Fruit fly (Drosophila melanogaster) whole organism, embryonic: Measurements from ENCODE around the gene CG4328.

ENCODE experiments used
- Atf-2 ChIP-seq: fragments of 200-800 bp; sonication (Bioruptor generic); optimal IDR thresholded peaks from 2 replicates; lab custom pipeline; 2016; ENCODE audit warnings: missing biosample characterization, missing genetic modification characterization
- CG1024 ChIP-seq: fragments of 200-800 bp; sonication (Bioruptor generic); IDR thresholded peaks from 2 replicates; pipeline ENCODE4 v1.3.6; 2022; ENCODE audit warnings: missing biosample characterization, missing genetic modification characterization
- CG10462 ChIP-seq: fragments of 200-800 bp; sonication (Bioruptor generic); optimal IDR thresholded peaks from 2 replicates; lab custom pipeline; 2016; ENCODE audit warnings: missing biosample characterization, missing genetic modification characterization
- CG11560 ChIP-seq: fragments of 200-800 bp; sonication (Bioruptor generic); IDR thresholded peaks from 3 replicates; pipeline ENCODE4 v1.3.6; 2022; ENCODE audit warnings: missing biosample characterization, missing genetic modification characterization
- CG11696 ChIP-seq: fragments of 200-800 bp; sonication (Bioruptor generic); IDR thresholded peaks from 2 replicates; pipeline ENCODE4 v1.3.6; 2022; ENCODE audit warnings: missing biosample characterization, missing genetic modification characterization
- CG12155 ChIP-seq: fragments of 200-800 bp; sonication (Bioruptor generic); optimal IDR thresholded peaks from 3 replicates; lab custom pipeline; 2016; ENCODE audit warnings: missing biosample characterization, missing genetic modification characterization
- CG13123 ChIP-seq: fragments of 200-800 bp; sonication (Bioruptor generic); optimal IDR thresholded peaks from 2 replicates; lab custom pipeline; 2016; ENCODE audit warnings: missing biosample characterization, missing genetic modification characterization
- CG13287 ChIP-seq: fragments of 200-800 bp; sonication (Bioruptor generic); IDR thresholded peaks from 2 replicates; pipeline ENCODE4 v1.3.6; 2022; ENCODE audit warnings: missing biosample characterization, missing genetic modification characterization; ENCODE audit not compliant: partially characterized antibody
- CG14965 ChIP-seq: fragments of 200-800 bp; sonication (Bioruptor generic); optimal IDR thresholded peaks from 2 replicates; lab custom pipeline; 2016; ENCODE audit warnings: missing biosample characterization, missing genetic modification characterization, borderline replicate concordance
- CG31388 ChIP-seq: fragments of 200-800 bp; sonication (Bioruptor generic); optimal IDR thresholded peaks from 2 replicates; lab custom pipeline; 2016; ENCODE audit warnings: missing biosample characterization, missing genetic modification characterization
- CG34224 ChIP-seq: fragments of 200-800 bp; sonication (Bioruptor generic); IDR thresholded peaks from 3 replicates; pipeline ENCODE4 v1.3.6; 2022; ENCODE audit warnings: missing biosample characterization, missing genetic modification characterization; ENCODE audit not compliant: partially characterized antibody
- CG3847 ChIP-seq: fragments of 200-800 bp; sonication (Bioruptor generic); IDR thresholded peaks from 2 replicates; pipeline ENCODE4 v1.3.6; 2022; ENCODE audit warnings: missing biosample characterization, missing genetic modification characterization
- CG3995 ChIP-seq: fragments of 200-800 bp; sonication (Bioruptor generic); optimal IDR thresholded peaks from 3 replicates; lab custom pipeline; 2016; ENCODE audit warnings: missing biosample characterization, missing genetic modification characterization
- CG6272 ChIP-seq: fragments of 200-800 bp; sonication (Bioruptor generic); IDR thresholded peaks from 2 replicates; pipeline ENCODE4 v1.3.6; 2022; ENCODE audit warnings: missing biosample characterization, missing genetic modification characterization
- CG6854 ChIP-seq: fragments of 200-800 bp; sonication (Bioruptor generic); optimal IDR thresholded peaks from 3 replicates; lab custom pipeline; 2017; ENCODE audit warnings: missing biosample characterization, mild to moderate bottlenecking, missing genetic modification characterization
- CG7987 ChIP-seq: fragments of 200-800 bp; sonication (Bioruptor generic); optimal IDR thresholded peaks from 2 replicates; lab custom pipeline; 2018; ENCODE audit warnings: missing biosample characterization, mild to moderate bottlenecking, missing genetic modification characterization, moderate library complexity
- CG8944 ChIP-seq: fragments of 200-800 bp; sonication (Bioruptor generic); optimal IDR thresholded peaks from 3 replicates; lab custom pipeline; 2016; ENCODE audit warnings: missing biosample characterization, missing genetic modification characterization
- CG9817 ChIP-seq: fragments of 200-800 bp; sonication (Bioruptor generic); optimal IDR thresholded peaks from 2 replicates; lab custom pipeline; 2018; ENCODE audit warnings: missing biosample characterization, mild to moderate bottlenecking, missing genetic modification characterization, moderate library complexity
- Camta ChIP-seq: fragments of 200-800 bp; sonication (Bioruptor generic); optimal IDR thresholded peaks from 2 replicates; lab custom pipeline; 2016; ENCODE audit warnings: missing biosample characterization, missing genetic modification characterization
- Dfd ChIP-seq, 2 experiments: fragments of >200 bp; optimal IDR thresholded peaks; 2 replicates each; lab custom pipeline; 2017; ENCODE audit warnings: missing biosample characterization in 2 of 2, missing genetic modification characterization in 2 of 2
- Dref ChIP-seq: fragments of 200-800 bp; sonication (Bioruptor generic); IDR thresholded peaks from 2 replicates; pipeline ENCODE4 v1.3.6; 2022; ENCODE audit warnings: missing biosample characterization, missing genetic modification characterization
- GATAe ChIP-seq: fragments of 200-800 bp; sonication (Bioruptor generic); conservative IDR thresholded peaks from 2 replicates; pipeline ENCODE4 v1.3.6; 2022; ENCODE audit warnings: missing biosample characterization, missing genetic modification characterization
- Hr3 ChIP-seq: fragments of 200-800 bp; sonication (Bioruptor generic); optimal IDR thresholded peaks from 3 replicates; lab custom pipeline; 2016; ENCODE audit warnings: missing biosample characterization, missing genetic modification characterization
- Hr51 ChIP-seq, 2 experiments: fragments of 200-800 bp; sonication (Bioruptor generic); optimal IDR thresholded peaks; 2 replicates in 1 of 2; 3 replicates in 1 of 2; lab custom pipeline; 2016 to 2018; ENCODE audit warnings: missing biosample characterization in 2 of 2, missing genetic modification characterization in 2 of 2, mild to moderate bottlenecking in 1 of 2, moderate library complexity in 1 of 2
- MBD-R2 ChIP-seq: fragments of 200-800 bp; sonication (Bioruptor generic); IDR thresholded peaks from 2 replicates; pipeline ENCODE4 v1.3.6; 2022; ENCODE audit warnings: missing biosample characterization, missing genetic modification characterization
- MTF-1 ChIP-seq: fragments of 200-800 bp; sonication (Bioruptor generic); optimal IDR thresholded peaks from 2 replicates; lab custom pipeline; 2018; ENCODE audit warnings: missing biosample characterization, mild to moderate bottlenecking, missing genetic modification characterization, borderline replicate concordance
- Myb ChIP-seq: fragments of 200-800 bp; sonication (Bioruptor generic); optimal IDR thresholded peaks from 2 replicates; lab custom pipeline; 2016; ENCODE audit warnings: missing biosample characterization, missing genetic modification characterization
- Poxn ChIP-seq: fragments of 200-800 bp; sonication (Bioruptor generic); IDR thresholded peaks from 2 replicates; pipeline ENCODE4 v1.3.6; 2022; ENCODE audit warnings: missing biosample characterization, missing genetic modification characterization
- Side ChIP-seq: fragments of 200-800 bp; sonication (Bioruptor generic); optimal IDR thresholded peaks from 2 replicates; lab custom pipeline; 2016; ENCODE audit warnings: missing biosample characterization, missing genetic modification characterization
- Xbp1 ChIP-seq: fragments of 200-800 bp; sonication (Bioruptor generic); optimal IDR thresholded peaks from 3 replicates; lab custom pipeline; 2016; ENCODE audit warnings: missing biosample characterization, mild to moderate bottlenecking, missing genetic modification characterization
- abd-A ChIP-seq: fragments of 200-800 bp; sonication (Bioruptor generic); optimal IDR thresholded peaks from 3 replicates; lab custom pipeline; 2019; ENCODE audit warnings: missing biosample characterization, mild to moderate bottlenecking, missing genetic modification characterization, moderate library complexity
- ap ChIP-seq: fragments of 200-800 bp; sonication (Bioruptor generic); IDR thresholded peaks from 2 replicates; pipeline ENCODE4 v1.3.6; 2022; ENCODE audit warnings: missing biosample characterization, missing genetic modification characterization
- ato ChIP-seq: fragments of 200-800 bp; sonication (Bioruptor generic); IDR thresholded peaks from 2 replicates; pipeline ENCODE4 v1.3.6; 2022; ENCODE audit warnings: missing biosample characterization, missing genetic modification characterization; ENCODE audit not compliant: partially characterized antibody
- bbx ChIP-seq: fragments of 200-800 bp; sonication (Bioruptor generic); IDR thresholded peaks from 2 replicates; pipeline ENCODE4 v1.3.6; 2022; ENCODE audit warnings: missing biosample characterization, missing genetic modification characterization; ENCODE audit not compliant: partially characterized antibody
- bsh ChIP-seq, 2 experiments: fragments of 200-800 bp; sonication (Bioruptor generic); optimal IDR thresholded peaks; 2 replicates each; lab custom pipeline; 2017 to 2018; ENCODE audit warnings: mild to moderate bottlenecking in 2 of 2, missing biosample characterization in 2 of 2, missing genetic modification characterization in 2 of 2, moderate library complexity in 1 of 2
- cwo ChIP-seq: fragments of 200-800 bp; sonication (Bioruptor generic); optimal IDR thresholded peaks from 3 replicates; lab custom pipeline; 2017; ENCODE audit warnings: missing biosample characterization, missing genetic modification characterization, mild to moderate bottlenecking, moderate library complexity, missing genetic modification reagents
- dysf ChIP-seq: fragments of 200-800 bp; sonication (Bioruptor generic); IDR thresholded peaks from 3 replicates; pipeline ENCODE4 v1.3.6; 2022; ENCODE audit warnings: missing biosample characterization, missing genetic modification characterization
- fru ChIP-seq: fragments of >200 bp; optimal IDR thresholded peaks from 2 replicates; lab custom pipeline; 2017
- gfzf ChIP-seq: fragments of 200-800 bp; sonication (Bioruptor generic); optimal IDR thresholded peaks from 2 replicates; lab custom pipeline; 2016; ENCODE audit warnings: missing biosample characterization, mild to moderate bottlenecking, missing genetic modification characterization, moderate library complexity
- grau ChIP-seq: fragments of 200-800 bp; optimal IDR thresholded peaks from 3 replicates; lab custom pipeline; 2019; ENCODE audit warnings: missing biosample characterization, mild to moderate bottlenecking, missing genetic modification characterization, moderate library complexity
- jumu ChIP-seq: fragments of 200-800 bp; sonication (Bioruptor generic); optimal IDR thresholded peaks from 3 replicates; lab custom pipeline; 2016; ENCODE audit warnings: missing biosample characterization, missing genetic modification characterization
- nmo ChIP-seq: fragments of 200-800 bp; sonication (Bioruptor generic); optimal IDR thresholded peaks from 2 replicates; lab custom pipeline; 2018; ENCODE audit warnings: missing biosample characterization, mild to moderate bottlenecking, missing genetic modification characterization, moderate library complexity
- oc ChIP-seq: fragments of 200-800 bp; sonication (Bioruptor generic); optimal IDR thresholded peaks from 2 replicates; lab custom pipeline; 2018; ENCODE audit warnings: missing biosample characterization, mild to moderate bottlenecking, missing genetic modification characterization, moderate library complexity
- onecut ChIP-seq: fragments of 200-800 bp; sonication (Bioruptor generic); IDR thresholded peaks from 2 replicates; pipeline ENCODE4 v1.3.6; 2022; ENCODE audit warnings: missing biosample characterization, missing genetic modification characterization
- pb ChIP-seq: fragments of 200-800 bp; sonication (Bioruptor generic); optimal IDR thresholded peaks from 3 replicates; lab custom pipeline; 2016; ENCODE audit warnings: missing biosample characterization, missing genetic modification characterization
- ro ChIP-seq: fragments of 200-800 bp; sonication (Bioruptor generic); IDR thresholded peaks from 2 replicates; pipeline ENCODE4 v1.3.6; 2022; ENCODE audit warnings: missing biosample characterization, missing genetic modification characterization
- slou ChIP-seq: fragments of 200-800 bp; sonication (Bioruptor generic); optimal IDR thresholded peaks from 3 replicates; lab custom pipeline; 2016; ENCODE audit warnings: missing biosample characterization, missing genetic modification characterization
- stc ChIP-seq: fragments of 200-800 bp; sonication (Bioruptor generic); IDR thresholded peaks from 2 replicates; pipeline ENCODE4 v1.3.6; 2022; ENCODE audit warnings: missing biosample characterization, missing genetic modification characterization

CG4328 gene

DNA sequence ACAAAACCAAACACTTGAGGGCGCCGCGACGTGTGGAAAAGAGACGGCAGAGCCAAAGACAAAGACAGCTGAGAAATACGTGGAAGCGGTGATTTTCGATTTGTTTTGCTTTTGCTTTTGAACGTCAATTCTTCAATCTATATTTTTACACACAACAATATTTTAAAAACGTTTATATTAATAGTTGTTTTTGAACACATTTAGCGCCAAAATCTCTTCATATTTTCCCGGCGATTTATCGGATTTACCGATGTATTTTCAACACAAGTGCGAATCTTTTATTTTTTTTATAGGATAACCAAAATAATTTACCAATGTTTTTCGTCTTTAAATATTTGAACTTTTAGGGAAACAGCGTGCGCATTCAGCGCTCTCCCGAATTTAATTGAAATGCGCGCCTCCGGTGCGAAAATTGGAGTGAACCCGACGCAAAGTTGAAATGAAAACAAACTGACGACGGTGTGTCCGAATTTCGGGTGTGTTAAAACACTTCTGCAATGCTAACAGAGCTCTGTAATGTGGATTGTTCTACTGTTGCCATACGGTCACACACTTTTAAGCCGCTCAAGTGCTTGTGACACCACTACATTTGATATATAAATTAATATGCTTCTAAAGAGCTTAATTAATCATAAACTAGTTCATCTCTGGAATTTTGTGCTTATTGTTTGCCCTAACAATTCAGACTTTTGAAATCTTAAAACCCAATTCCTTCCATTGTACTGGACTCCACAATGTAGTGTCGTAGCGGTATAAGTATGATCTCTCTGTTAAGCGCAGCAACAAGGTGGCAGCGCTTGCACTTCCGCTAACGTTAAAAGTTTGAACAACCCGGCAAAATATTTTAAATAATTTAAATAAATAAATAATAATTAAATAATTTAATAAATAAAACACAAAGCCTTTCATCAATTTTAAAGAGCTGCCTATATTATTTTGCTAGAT lies 29.3 kb downstream of the CG4328 start, which contains the start of gene app (continued):
- TF ChIP-seq oc (tag; lab: Kevin White, UChicago) (peak; percentile 54), bbx (GFP tag; lab: Robert Waterston, UW) (peak; percentile 63), gfzf (GFP tag; lab: Kevin White, UChicago) (peak; percentile 66), CG1024 (GFP tag; lab: Robert Waterston, UW) (peak; percentile 78), CG6854 (peak; percentile 60), CG11696 (GFP tag; lab: Robert Waterston, UW) (peak; percentile 81), jumu (peak; percentile 72), Dref (0 out of 2 replicates have a peak, but pooled peaks have one; percentile 22), MTF-1 (peak; percentile 67), CG13287 (GFP tag; lab: Robert Waterston, UW) (peak; percentile 19; the same call in 1 of the 2 replicates), ap (GFP tag; lab: Robert Waterston, UW) (peak; percentile 88), CG8944 (peak; percentile 65), dysf (GFP tag; lab: Robert Waterston, UW) (peak; percentile 93), CG34224 (GFP tag; lab: Robert Waterston, UW) (no peak), CG3847 (GFP tag; lab: Robert Waterston, UW) (peak; percentile 84), slou (no peak), Myb (GFP tag; lab: Kevin White, UChicago) (peak; percentile 34), Hr3 (peak; percentile 72), Atf-2 (GFP tag; lab: Kevin White, UChicago) (peak; percentile 76), Side (GFP tag; lab: Kevin White, UChicago) (peak; percentile 70), Camta (GFP tag; lab: Kevin White, UChicago) (peak; percentile 62), ato (no peak), CG7987 (GFP tag; lab: Kevin White, UChicago) (peak; percentile 86), cwo (GFP tag; lab: Kevin White, UChicago) (peak; percentile 76), Poxn (peak; percentile 53; the same call in 1 of the 2 replicates), nmo (peak; percentile 91), grau (tag; lab: Kevin White, UChicago) (peak; percentile 87), CG6272 (GFP tag; lab: Robert Waterston, UW) (peak; percentile 78), pb (GFP tag; lab: Kevin White, UChicago) (peak; percentile 57), CG31388 (GFP tag; lab: Kevin White, UChicago) (peak; percentile 55), MBD-R2 (GFP tag; lab: Robert Waterston, UW) (peak; percentile 59; the same call in 1 of the 2 replicates), Xbp1 (GFP tag; lab: Kevin White, UChicago) (peak; percentile 79), bsh (GFP tag; optimal IDR thresholded peaks at IDR 0.05; lab: Kevin White, UChicago) (peak; percentile 63 to 83), CG10462 (GFP tag; lab: Kevin White, UChicago) (peak; percentile 74), ro (GFP tag; lab: Robert Waterston, UW) (peak; percentile 81), CG14965 (GFP tag; lab: Kevin White, UChicago) (peak; percentile 40), stc (GFP tag; lab: Robert Waterston, UW) (peak; percentile 92), CG3995 (GFP tag; lab: Kevin White, UChicago) (peak; percentile 55), CG13123 (peak; percentile 57), Hr51 (GFP tag; optimal IDR thresholded peaks at IDR 0.05; lab: Kevin White, UChicago) (peak; percentile 51 to 87), CG11560 (tag; lab: Robert Waterston, UW) (0 out of 3 replicates have a peak, but pooled peaks have one; percentile 59), CG12155 (peak; percentile 71), GATAe (GFP tag; lab: Robert Waterston, UW) (peak; percentile 34; the same call in 1 of the 2 replicates), abd-A (tag; lab: Kevin White, UChicago) (peak; percentile 43), CG9817 (tag; lab: Kevin White, UChicago) (peak; percentile 91), fru (lab: Kevin White, UChicago) (no peak), onecut (GFP tag; lab: Robert Waterston, UW) (peak; percentile 85), Dfd (GFP tag; optimal IDR thresholded peaks at IDR 0.05; lab: Kevin White, UChicago) (no peak)
